Fruit fly (Drosophila melanogaster): ENCODE results near the gene CG1486.

The CG1486 gene

DNA sequence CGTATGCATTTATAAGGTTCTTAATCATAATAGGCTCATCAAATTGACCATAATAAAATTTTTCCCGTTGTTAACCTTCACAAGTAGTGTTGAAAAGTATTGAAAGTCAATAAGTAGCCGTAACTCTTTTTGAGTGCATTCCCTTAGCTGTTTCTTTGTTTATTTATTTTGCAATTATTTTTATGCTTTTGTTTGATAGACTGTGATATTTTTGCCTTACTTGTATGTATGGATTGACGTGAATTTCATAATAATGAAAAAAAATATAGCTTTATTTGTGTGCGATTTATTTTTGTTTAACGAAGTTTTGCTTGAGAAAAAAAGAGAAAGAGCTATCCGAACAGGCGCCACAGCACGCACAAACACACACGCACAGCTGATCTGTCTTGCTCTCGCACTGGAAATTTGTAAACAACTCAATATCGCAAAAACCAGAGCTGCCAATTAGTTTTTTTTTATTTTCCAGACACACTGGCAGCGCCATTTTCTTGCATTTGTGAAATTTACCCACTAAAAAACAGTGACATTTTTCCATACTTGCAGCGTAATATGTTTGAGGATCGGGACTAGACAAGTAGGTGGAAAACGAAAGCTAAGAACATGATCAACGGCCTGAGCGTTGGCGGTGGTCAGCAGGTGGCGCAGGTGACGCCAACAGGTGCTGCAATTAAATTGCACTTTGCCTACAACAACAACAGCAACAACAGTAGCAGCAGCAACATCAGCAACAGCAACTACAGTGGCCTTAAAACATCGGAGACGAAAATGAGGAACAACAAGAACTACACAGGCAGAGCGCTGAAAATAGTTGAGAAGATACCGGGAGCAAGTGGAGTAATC is 45.5 kb downstream of the CG1486 start (continued):
- TF ChIP-seq CG12104 (GFP tag; optimal IDR thresholded peaks at IDR 0.05) (no peak), vvl (GFP tag; IDR thresholded peaks at IDR 0.05) (no peak), Kr (GFP tag; optimal IDR thresholded peaks at IDR 0.05) (no peak), CG13296 (GFP tag; optimal IDR thresholded peaks at IDR 0.05) (no peak), CG1024 (GFP tag; IDR thresholded peaks at IDR 0.05) (no peak), grn (GFP tag; optimal IDR thresholded peaks at IDR 0.05) (no peak), CG10565 (GFP tag; optimal IDR thresholded peaks at IDR 0.05) (no peak), CG3995 (GFP tag; optimal IDR thresholded peaks at IDR 0.05) (peak; percentile 81), bowl (GFP tag; IDR thresholded peaks at IDR 0.05) (no peak), luna (GFP tag; optimal IDR thresholded peaks at IDR 0.05) (no peak), oc (tag; optimal IDR thresholded peaks at IDR 0.05) (no peak), CG9817 (tag; optimal IDR thresholded peaks at IDR 0.05) (no peak), nau (GFP tag; optimal IDR thresholded peaks at IDR 0.05) (no peak), Pdp1 (GFP tag; optimal IDR thresholded peaks at IDR 0.05) (no peak), run (tag; optimal IDR thresholded peaks at IDR 0.05) (no peak), dmrt99B (tag; optimal IDR thresholded peaks at IDR 0.05) (no peak), Hr39 (optimal IDR thresholded peaks at IDR 0.05) (no peak), CG1529 (GFP tag; optimal IDR thresholded peaks at IDR 0.05) (no peak), HLHmδ (GFP tag; optimal IDR thresholded peaks at IDR 0.05) (no peak), CG32772 (GFP tag; IDR thresholded peaks at IDR 0.05) (no peak), E2f1 (GFP tag; IDR thresholded peaks at IDR 0.05) (no peak), CG12659 (GFP tag; optimal IDR thresholded peaks at IDR 0.05) (no peak), aop (GFP tag; IDR thresholded peaks at IDR 0.05) (no peak), Deaf1 (tag; optimal IDR thresholded peaks at IDR 0.05) (no peak), mam (GFP tag; optimal IDR thresholded peaks at IDR 0.05) (no peak), zen (tag; optimal IDR thresholded peaks at IDR 0.05) (peak; percentile 28), gfzf (GFP tag; optimal IDR thresholded peaks at IDR 0.05) (no peak), CG8089 (GFP tag; optimal IDR thresholded peaks at IDR 0.05) (no peak), CG14710 (tag; optimal IDR thresholded peaks at IDR 0.05) (peak; percentile 2), row (GFP tag; IDR thresholded peaks at IDR 0.05) (no peak), kay (GFP tag; optimal IDR thresholded peaks at IDR 0.05) (no peak), phol (tag; optimal IDR thresholded peaks at IDR 0.05) (no peak), org-1 (GFP tag; optimal IDR thresholded peaks at IDR 0.05) (no peak), fu2 (GFP tag; optimal IDR thresholded peaks at IDR 0.05) (no peak), Med (GFP tag) (peak; percentile 71), Nf-YC (tag; optimal IDR thresholded peaks at IDR 0.05) (no peak), salm (tag; optimal IDR thresholded peaks at IDR 0.05) (no peak), CG1832 (GFP tag; optimal IDR thresholded peaks at IDR 0.05) (no peak), ftz-f1 (GFP tag; optimal IDR thresholded peaks at IDR 0.05) (peak; percentile 30), Sry-δ (GFP tag; optimal IDR thresholded peaks at IDR 0.05) (no peak), GATAe (GFP tag; conservative IDR thresholded peaks at IDR 0.05) (no peak), cwo (GFP tag; optimal IDR thresholded peaks at IDR 0.05) (no peak), BtbVII (GFP tag; optimal IDR thresholded peaks at IDR 0.05) (no peak), CG16815 (GFP tag; optimal IDR thresholded peaks at IDR 0.05) (no peak), CG34422 (GFP tag; IDR thresholded peaks at IDR 0.05) (no peak), psq (GFP tag; optimal IDR thresholded peaks at IDR 0.05) (no peak), CG12236 (GFP tag; optimal IDR thresholded peaks at IDR 0.05) (no peak), CG10543 (GFP tag; optimal IDR thresholded peaks at IDR 0.05) (peak; percentile 14), MBD-R2 (GFP tag; IDR thresholded peaks at IDR 0.05) (peak; percentile 16; the same call in 1 of the 2 replicates), dan (GFP tag; IDR thresholded peaks at IDR 0.05) (no peak), CG17328 (GFP tag; IDR thresholded peaks at IDR 0.05) (no peak)
